In genomic region chrII:221212-221611, ce11 we compare ENCODE assay signal across 3 worm cellular contexts.
TF ChIP-seq lines count a peak whose summit lies in the region.

No protein-coding gene starts in this region.

TF ChIP-seq in whole organism, L1 larva, 84 proteins besides CTCF, POLR2A, EP300 and RAD21 (continued from another document):
- TF ChIP-seq fkh-8 (tag; optimal IDR thresholded peaks at IDR 0.05; lab: Kevin White, UChicago) (peak; percentile 68), vab-15 (tag; optimal IDR thresholded peaks at IDR 0.05; lab: Kevin White, UChicago) (peak; percentile 20), ztf-11 (tag; optimal IDR thresholded peaks at IDR 0.05; lab: Kevin White, UChicago) (peak in 1 of 2 experiments; percentile 62), nhr-20 (tag; optimal IDR thresholded peaks at IDR 0.05; lab: Kevin White, UChicago) (peak; percentile 79), nhr-47 (tag; optimal IDR thresholded peaks at IDR 0.05; lab: Kevin White, UChicago) (peak; percentile 80), fkh-10 (GFP tag; optimal IDR thresholded peaks at IDR 0.05; lab: Kevin White, UChicago) (no peak), irx-1 (tag; optimal IDR thresholded peaks at IDR 0.05; lab: Kevin White, UChicago) (peak; percentile 52), F16B12.6 (tag; optimal IDR thresholded peaks at IDR 0.05; lab: Kevin White, UChicago) (peak; percentile 2), lin-15B (tag; optimal IDR thresholded peaks at IDR 0.05; lab: Kevin White, UChicago) (peak; percentile 33), lsy-2 (tag; optimal IDR thresholded peaks at IDR 0.05; lab: Kevin White, UChicago) (peak; percentile 68 to 71), nhr-77 (tag; optimal IDR thresholded peaks at IDR 0.05; lab: Kevin White, UChicago) (peak; percentile 25), blmp-1 (tag; optimal IDR thresholded peaks at IDR 0.05; lab: Kevin White, UChicago) (peak; percentile 35), xbp-1 (tag; optimal IDR thresholded peaks at IDR 0.05; lab: Kevin White, UChicago) (peak; percentile 57), dpl-1 (GFP tag; optimal IDR thresholded peaks at IDR 0.05; lab: Kevin White, UChicago) (peak; percentile 58 to 78 (median 72)), pqm-1 (tag; optimal IDR thresholded peaks at IDR 0.05; lab: Kevin White, UChicago) (no peak), tbx-2 (tag; optimal IDR thresholded peaks at IDR 0.05; lab: Kevin White, UChicago) (peak; percentile 81), unc-86 (tag; optimal IDR thresholded peaks at IDR 0.05; lab: Kevin White, UChicago) (peak; percentile 68), C16A3.4 (tag; optimal IDR thresholded peaks at IDR 0.05; lab: Kevin White, UChicago) (peak; percentile 55), nhr-85 (tag; lab: Kevin White, UChicago) (peak; percentile 93), mep-1 (tag; optimal IDR thresholded peaks at IDR 0.05; lab: Kevin White, UChicago) (peak; percentile 77), lin-14 (GFP tag; optimal IDR thresholded peaks at IDR 0.05; lab: Kevin White, UChicago) (peak; percentile 96), ceh-90 (tag; optimal IDR thresholded peaks at IDR 0.05; lab: Kevin White, UChicago) (no peak), ztf-4 (tag; optimal IDR thresholded peaks at IDR 0.05; lab: Kevin White, UChicago) (peak; percentile 83), elt-2 (tag; optimal IDR thresholded peaks at IDR 0.05; lab: Kevin White, UChicago) (peak; percentile 5), egl-13 (tag; optimal IDR thresholded peaks at IDR 0.05; lab: Kevin White, UChicago) (no peak), nhr-19 (GFP tag; conservative IDR thresholded peaks at IDR 0.05; lab: Robert Waterston, UW) (peak; percentile 70), snu-23 (GFP tag; optimal IDR thresholded peaks at IDR 0.05; lab: Kevin White, UChicago) (peak; percentile 90), tlp-1 (tag; optimal IDR thresholded peaks at IDR 0.05; lab: Kevin White, UChicago) (no peak), mdl-1 (tag; optimal IDR thresholded peaks at IDR 0.05; lab: Kevin White, UChicago) (peak; percentile 50 to 92), ceh-82 (tag; optimal IDR thresholded peaks at IDR 0.05; lab: Kevin White, UChicago) (peak; percentile 52 to 69 (median 67)), egl-27 (tag; optimal IDR thresholded peaks at IDR 0.05; lab: Kevin White, UChicago) (no peak), pag-3 (tag; optimal IDR thresholded peaks at IDR 0.05; lab: Kevin White, UChicago; ENCODE audit: borderline replicate concordance, insufficient read depth) (no peak)
TF ChIP-seq in whole organism, L1 larva: peak in this region for 38.

TF ChIP-seq in whole organism, L3 larva, 47 proteins besides CTCF, POLR2A, EP300 and RAD21 (continued from another document):
- TF ChIP-seq nfya-1 (tag; optimal IDR thresholded peaks at IDR 0.05; lab: Kevin White, UChicago; ENCODE audit: insufficient read depth) (peak; percentile 86), unc-62 (GFP tag; optimal IDR thresholded peaks at IDR 0.05; lab: Kevin White, UChicago) (peak; percentile 64), elt-1 (tag; optimal IDR thresholded peaks at IDR 0.05; lab: Kevin White, UChicago) (peak; percentile 66), elt-2 (tag; optimal IDR thresholded peaks at IDR 0.05; lab: Kevin White, UChicago) (peak; percentile 56), lin-15B (tag; optimal IDR thresholded peaks at IDR 0.05; lab: Kevin White, UChicago) (peak; percentile 71), egl-5 (tag; optimal IDR thresholded peaks at IDR 0.05; lab: Kevin White, UChicago) (peak; percentile 15), nhr-43 (tag; optimal IDR thresholded peaks at IDR 0.05; lab: Kevin White, UChicago; ENCODE audit: poor library complexity, severe bottlenecking) (no peak), nhr-11 (tag; optimal IDR thresholded peaks at IDR 0.05; lab: Kevin White, UChicago) (no peak), ceh-28 (tag; optimal IDR thresholded peaks at IDR 0.05; lab: Kevin White, UChicago) (peak; percentile 75)

TF ChIP-seq in whole organism, young adult, 124 proteins besides CTCF, POLR2A, EP300 and RAD21 (continued from another document):
- TF ChIP-seq madf-6 (GFP tag; IDR thresholded peaks at IDR 0.05; lab: Robert Waterston, UW) (no peak), rpc-1 (optimal IDR thresholded peaks at IDR 0.05; lab: Kevin White, UChicago) (no peak), rpc-1 (tag; optimal IDR thresholded peaks at IDR 0.05; lab: Kevin White, UChicago) (no peak), hsf-1 (GFP tag; IDR thresholded peaks at IDR 0.05; lab: Robert Waterston, UW) (0 out of 2 replicates have a peak, but pooled peaks have one; percentile 44), dpff-1 (tag; optimal IDR thresholded peaks at IDR 0.05; lab: Kevin White, UChicago) (no peak), gei-17 (GFP tag; optimal IDR thresholded peaks at IDR 0.05; lab: Kevin White, UChicago) (no peak), mxl-1 (tag; optimal IDR thresholded peaks at IDR 0.05; lab: Kevin White, UChicago) (no peak), nhr-120 (GFP tag; IDR thresholded peaks at IDR 0.05; lab: Robert Waterston, UW) (no peak), him-1 (tag; optimal IDR thresholded peaks at IDR 0.05; lab: Kevin White, UChicago) (no peak), die-1 (tag; optimal IDR thresholded peaks at IDR 0.05; lab: Kevin White, UChicago) (peak; percentile 38), ceh-27 (GFP tag; optimal IDR thresholded peaks at IDR 0.05; lab: Kevin White, UChicago) (peak; percentile 69), cebp-1 (GFP tag; IDR thresholded peaks at IDR 0.05; lab: Robert Waterston, UW) (peak; percentile 39; the same call in 1 of the 2 replicates), cebp-1 (tag; optimal IDR thresholded peaks at IDR 0.05; lab: Kevin White, UChicago) (peak; percentile 84), somi-1 (GFP tag; optimal IDR thresholded peaks at IDR 0.05; lab: Kevin White, UChicago) (peak; percentile 79), lin-54 (GFP tag; optimal IDR thresholded peaks at IDR 0.05; lab: Kevin White, UChicago) (peak; percentile 28), pbrm-1 (GFP tag; IDR thresholded peaks at IDR 0.05; lab: Robert Waterston, UW) (peak; percentile 53), Y95B8A.8 (GFP tag; IDR thresholded peaks at IDR 0.05; lab: Robert Waterston, UW) (0 out of 2 replicates have a peak, but pooled peaks have one; percentile 20), rec-8 (tag; optimal IDR thresholded peaks at IDR 0.05; lab: Kevin White, UChicago) (no peak), egrh-3 (GFP tag; IDR thresholded peaks at IDR 0.05; lab: Robert Waterston, UW) (peak; percentile 68), lin-40 (tag; optimal IDR thresholded peaks at IDR 0.05; lab: Kevin White, UChicago) (peak; percentile 79), egl-18 (GFP tag; IDR thresholded peaks at IDR 0.05; lab: Robert Waterston, UW) (no peak), bed-2 (GFP tag; IDR thresholded peaks at IDR 0.05; lab: Robert Waterston, UW) (no peak), ccch-3 (GFP tag; optimal IDR thresholded peaks at IDR 0.05; lab: Kevin White, UChicago) (no peak), ceh-58 (GFP tag; IDR thresholded peaks at IDR 0.05; lab: Robert Waterston, UW) (no peak), ztf-3 (GFP tag; optimal IDR thresholded peaks at IDR 0.05; lab: Kevin White, UChicago) (no peak), F55B11.4 (tag; optimal IDR thresholded peaks at IDR 0.05; lab: Kevin White, UChicago; ENCODE audit: borderline replicate concordance, insufficient read depth) (no peak), ztf-28 (GFP tag; IDR thresholded peaks at IDR 0.05; lab: Robert Waterston, UW) (no peak), let-526 (GFP tag; IDR thresholded peaks at IDR 0.05; lab: Robert Waterston, UW) (peak; percentile 66), tbp1 (GFP tag; optimal IDR thresholded peaks at IDR 0.05; lab: Kevin White, UChicago) (peak; percentile 36), B0261.1 (tag; optimal IDR thresholded peaks at IDR 0.05; lab: Kevin White, UChicago) (no peak), attf-3 (GFP tag; conservative IDR thresholded peaks at IDR 0.05; lab: Robert Waterston, UW) (no peak), madf-10 (tag; optimal IDR thresholded peaks at IDR 0.05; lab: Kevin White, UChicago) (peak; percentile 63), B0035.1 (tag; optimal IDR thresholded peaks at IDR 0.05; lab: Kevin White, UChicago) (no peak), ceh-91 (GFP tag; IDR thresholded peaks at IDR 0.05; lab: Robert Waterston, UW) (no peak), xnd-1 (tag; optimal IDR thresholded peaks at IDR 0.05; lab: Kevin White, UChicago) (no peak), unc-62 (GFP tag; optimal IDR thresholded peaks at IDR 0.05; lab: Kevin White, UChicago) (no peak), B0336.3 (GFP tag; IDR thresholded peaks at IDR 0.05; lab: Robert Waterston, UW) (peak; percentile 58; the same call in 1 of the 2 replicates), ekl-4 (GFP tag; IDR thresholded peaks at IDR 0.05; lab: Robert Waterston, UW) (no peak), sptf-2 (GFP tag; optimal IDR thresholded peaks at IDR 0.05; lab: Kevin White, UChicago) (no peak)
